Fruit fly (Drosophila melanogaster) whole organism, adult: ENCODE data around the gene CG13907.
A peak's percentile ranks its signal among the peaks of the same experiment; 100 is the strongest.
"Not testable (repeated sequence)": the region's sequence is repeated elsewhere in the genome, so short reads cannot be mapped to it uniquely, and the experiment has no call there.

Experiments used
- CG11617 ChIP-seq: fragments of 200-800 bp; sonication (Bioruptor generic); optimal IDR thresholded peaks from 2 replicates; lab custom pipeline; 2017; ENCODE audit warnings: mild to moderate bottlenecking, missing biosample characterization, missing genetic modification reagents, missing genetic modification characterization
- CG12768 ChIP-seq: fragments of 200-800 bp; sonication (Bioruptor generic); optimal IDR thresholded peaks from 2 replicates; lab custom pipeline; 2017; ENCODE audit warnings: missing biosample characterization, missing genetic modification characterization, mild to moderate bottlenecking, moderate library complexity, missing genetic modification reagents
- CG14711 ChIP-seq: fragments of 200-800 bp; sonication (Bioruptor generic); optimal IDR thresholded peaks from 2 replicates; lab custom pipeline; 2018; ENCODE audit warnings: missing biosample characterization, mild to moderate bottlenecking, missing genetic modification characterization, moderate library complexity
- CG1620 ChIP-seq: fragments of 200-800 bp; sonication (Bioruptor generic); optimal IDR thresholded peaks from 2 replicates; lab custom pipeline; 2016; ENCODE audit warnings: missing biosample characterization, missing genetic modification characterization
- CG33017 ChIP-seq: fragments of 200-800 bp; sonication (Bioruptor generic); optimal IDR thresholded peaks from 2 replicates; lab custom pipeline; 2018; ENCODE audit warnings: missing biosample characterization, mild to moderate bottlenecking, missing genetic modification characterization, moderate library complexity
- CG5204 ChIP-seq: fragments of 200-800 bp; sonication (Bioruptor generic); optimal IDR thresholded peaks from 2 replicates; lab custom pipeline; 2016; ENCODE audit warnings: missing biosample characterization, missing genetic modification characterization
- CG7045 ChIP-seq: fragments of 200-800 bp; sonication (Bioruptor generic); optimal IDR thresholded peaks from 2 replicates; lab custom pipeline; 2017; ENCODE audit warnings: missing biosample characterization, mild to moderate bottlenecking, missing genetic modification characterization
- CG7101 ChIP-seq: fragments of 200-800 bp; sonication (Bioruptor generic); optimal IDR thresholded peaks from 2 replicates; lab custom pipeline; 2018; ENCODE audit warnings: missing biosample characterization, mild to moderate bottlenecking, missing genetic modification characterization, moderate library complexity
- Clk ChIP-seq: fragments of 200-800 bp; sonication (Bioruptor generic); optimal IDR thresholded peaks from 2 replicates; lab custom pipeline; 2017; ENCODE audit warnings: missing biosample characterization, missing genetic modification characterization
- Crg-1 ChIP-seq: fragments of 200-800 bp; sonication (Bioruptor generic); optimal IDR thresholded peaks from 2 replicates; lab custom pipeline; 2016; ENCODE audit warnings: missing biosample characterization, missing genetic modification characterization
- Hr96 ChIP-seq: fragments of 200-800 bp; sonication (Bioruptor generic); optimal IDR thresholded peaks from 2 replicates; lab custom pipeline; 2016; ENCODE audit warnings: missing biosample characterization, missing genetic modification characterization
- Mnt ChIP-seq: fragments of 200-800 bp; sonication (Bioruptor generic); optimal IDR thresholded peaks from 2 replicates; lab custom pipeline; 2016; ENCODE audit warnings: missing biosample characterization, mild to moderate bottlenecking, missing genetic modification characterization
- bab1 ChIP-seq: fragments of 200-800 bp; sonication (Bioruptor generic); optimal IDR thresholded peaks from 3 replicates; lab custom pipeline; 2019; ENCODE audit warnings: missing biosample characterization, mild to moderate bottlenecking, missing genetic modification characterization, moderate library complexity
- cic ChIP-seq: fragments of 200-800 bp; sonication (Bioruptor generic); optimal IDR thresholded peaks from 2 replicates; lab custom pipeline; 2017; ENCODE audit warnings: missing biosample characterization, mild to moderate bottlenecking, missing genetic modification characterization, moderate library complexity
- cnc ChIP-seq, 2 experiments: fragments of >200 bp; optimal IDR thresholded peaks; 2 replicates each; lab custom pipeline; 2017
- kay ChIP-seq: fragments of 200-800 bp; sonication (Bioruptor generic); peaks from one replicate; lab custom pipeline; 2016; ENCODE audit warnings: missing biosample characterization, missing genetic modification characterization, borderline replicate concordance
- ovo ChIP-seq: fragments of 200-800 bp; sonication (Bioruptor generic); optimal IDR thresholded peaks from 2 replicates; lab custom pipeline; 2016; ENCODE audit warnings: missing biosample characterization, missing genetic modification characterization
- pad ChIP-seq: fragments of 200-800 bp; sonication (Bioruptor generic); optimal IDR thresholded peaks from 3 replicates; lab custom pipeline; 2017; ENCODE audit warnings: missing biosample characterization, missing genetic modification characterization, mild to moderate bottlenecking, moderate library complexity, missing genetic modification reagents
- tj ChIP-seq: fragments of 200-800 bp; sonication (Bioruptor generic); optimal IDR thresholded peaks from 3 replicates; lab custom pipeline; 2017; ENCODE audit warnings: missing biosample characterization, mild to moderate bottlenecking, missing genetic modification characterization, moderate library complexity
- toe ChIP-seq: fragments of 200-800 bp; sonication (Bioruptor generic); optimal IDR thresholded peaks from 2 replicates; lab custom pipeline; 2016; ENCODE audit warnings: missing biosample characterization, missing genetic modification characterization

Gene CG13907

dm6 chr3L:868800-869199 is 13.0 kb downstream of the CG13907 start:
- TF ChIP-seq CG1620 (GFP tag; lab: Kevin White, UChicago) (no peak), CG33017 (tag; lab: Kevin White, UChicago) (no peak), ovo (no peak), CG7101 (tag; lab: Kevin White, UChicago) (no peak), Mnt (GFP tag; lab: Kevin White, UChicago) (no peak), Hr96 (no peak), tj (GFP tag; lab: Kevin White, UChicago) (no peak), bab1 (GFP tag; lab: Kevin White, UChicago) (no peak), cic (GFP tag; lab: Kevin White, UChicago) (no peak), CG14711 (tag; lab: Kevin White, UChicago) (no peak), CG5204 (GFP tag; lab: Kevin White, UChicago) (no peak), toe (GFP tag; lab: Kevin White, UChicago) (no peak), CG11617 (GFP tag; lab: Kevin White, UChicago) (no peak), Clk (GFP tag; lab: Kevin White, UChicago) (no peak), pad (GFP tag; lab: Kevin White, UChicago) (no peak), CG12768 (GFP tag; lab: Kevin White, UChicago) (no peak), cnc (optimal IDR thresholded peaks at IDR 0.05; lab: Kevin White, UChicago) (no peak), CG7045 (GFP tag; lab: Kevin White, UChicago) (no peak), kay (GFP tag; lab: Kevin White, UChicago) (no peak)

DNA sequence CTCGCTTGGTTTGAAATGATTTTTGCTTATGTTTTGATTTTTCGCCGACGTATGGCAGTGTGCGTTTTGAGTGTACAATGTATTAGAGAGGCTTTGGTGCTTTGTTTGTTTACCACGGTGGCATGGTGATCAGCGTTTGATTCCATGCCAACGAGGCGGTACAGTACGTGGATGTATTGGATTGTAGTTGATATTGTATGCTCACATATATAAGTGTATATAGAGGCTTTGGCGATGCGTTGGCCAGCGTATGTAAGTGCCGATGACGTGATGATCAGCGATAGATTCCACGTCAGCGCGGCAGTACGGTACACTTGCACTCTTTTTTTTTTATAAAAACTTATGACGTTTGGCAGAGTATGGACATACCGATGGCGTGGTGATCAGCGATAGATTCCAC is 16.7 kb downstream of the CG13907 start, which contains the start of gene CG12502:
Gene CG12502, plus strand, starts transcription at position 301 of the 400 bp plus-strand sequence.
- TF ChIP-seq cnc (optimal IDR thresholded peaks at IDR 0.05; lab: Kevin White, UChicago); cic (GFP tag; lab: Kevin White, UChicago); bab1 (GFP tag; lab: Kevin White, UChicago): not testable (repeated sequence)

dm6 chr3L:857063-858015 is 24.5 kb downstream of the CG13907 start, which contains the start of gene dpr20:
TSS of gene dpr20 (minus strand) at chr3L:857248.
- TF ChIP-seq pad (GFP tag; lab: Kevin White, UChicago): peak; percentile 92
- no peak for TF ChIP-seq tj (GFP tag; lab: Kevin White, UChicago)
- TF ChIP-seq Hr96: peak; percentile 88
- no peak for TF ChIP-seq kay (GFP tag; lab: Kevin White, UChicago)
- TF ChIP-seq CG1620 (GFP tag; lab: Kevin White, UChicago): no peak
- peak; percentile 81 for TF ChIP-seq CG14711 (tag; lab: Kevin White, UChicago)
- TF ChIP-seq CG7101 (tag; lab: Kevin White, UChicago): peak; percentile 85
- no peak for TF ChIP-seq cnc (optimal IDR thresholded peaks at IDR 0.05; lab: Kevin White, UChicago)
- TF ChIP-seq Mnt (GFP tag; lab: Kevin White, UChicago): peak; percentile 8
- TF ChIP-seq bab1 (GFP tag; lab: Kevin White, UChicago): no peak
- no peak for TF ChIP-seq cic (GFP tag; lab: Kevin White, UChicago)
- TF ChIP-seq CG12768 (GFP tag; lab: Kevin White, UChicago): peak; percentile 91
- peak; percentile 87 for TF ChIP-seq CG33017 (tag; lab: Kevin White, UChicago)
- peak; percentile 10 for TF ChIP-seq CG11617 (GFP tag; lab: Kevin White, UChicago)
- TF ChIP-seq toe (GFP tag; lab: Kevin White, UChicago): peak; percentile 93
- peak; percentile 83 for TF ChIP-seq CG7045 (GFP tag; lab: Kevin White, UChicago)
- TF ChIP-seq Crg-1 (GFP tag; lab: Kevin White, UChicago): no peak
- TF ChIP-seq CG5204 (GFP tag; lab: Kevin White, UChicago): peak; percentile 84
- no peak for TF ChIP-seq ovo
- peak; percentile 82 for TF ChIP-seq Clk (GFP tag; lab: Kevin White, UChicago)

dm6 chr3L:852267-852666 is 29.5 kb downstream of the CG13907 start:
- TF ChIP-seq bab1 (GFP tag; lab: Kevin White, UChicago) (no peak), kay (GFP tag; lab: Kevin White, UChicago) (no peak), Crg-1 (GFP tag; lab: Kevin White, UChicago) (no peak), toe (GFP tag; lab: Kevin White, UChicago) (no peak), cnc (optimal IDR thresholded peaks at IDR 0.05; lab: Kevin White, UChicago) (no peak), CG11617 (GFP tag; lab: Kevin White, UChicago) (no peak), cic (GFP tag; lab: Kevin White, UChicago) (no peak), pad (GFP tag; lab: Kevin White, UChicago) (no peak), CG5204 (GFP tag; lab: Kevin White, UChicago) (no peak), tj (GFP tag; lab: Kevin White, UChicago) (no peak), CG7101 (tag; lab: Kevin White, UChicago) (no peak), CG1620 (GFP tag; lab: Kevin White, UChicago) (no peak), Clk (GFP tag; lab: Kevin White, UChicago) (no peak), CG7045 (GFP tag; lab: Kevin White, UChicago) (no peak), CG33017 (tag; lab: Kevin White, UChicago) (no peak), Mnt (GFP tag; lab: Kevin White, UChicago) (no peak), CG12768 (GFP tag; lab: Kevin White, UChicago) (no peak), Hr96 (no peak), CG14711 (tag; lab: Kevin White, UChicago) (no peak), ovo (no peak)

DNA sequence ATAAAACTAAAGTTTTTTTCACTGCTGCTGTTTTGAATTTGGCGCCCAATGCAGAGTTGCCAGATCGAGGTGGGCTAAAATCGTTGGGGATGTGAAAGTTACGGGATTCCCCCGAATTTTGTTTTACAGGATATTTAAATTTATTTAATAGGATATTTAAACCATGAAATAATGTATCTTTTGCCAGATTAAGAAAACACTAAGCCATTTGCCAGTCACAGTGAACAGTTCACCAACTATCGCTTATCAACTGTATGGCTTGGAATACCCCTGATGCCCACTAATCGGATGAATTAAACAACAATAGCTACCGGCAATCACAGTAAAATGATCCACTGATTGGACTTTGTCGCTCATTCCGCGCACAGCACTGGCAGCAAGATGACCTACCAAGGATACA is 30.8 kb downstream of the CG13907 start, which contains the start of gene Dci:
Gene Dci, plus strand, starts transcription at position 286 of the 400 bp plus-strand sequence.
- TF ChIP-seq kay (GFP tag; lab: Kevin White, UChicago) (peak; percentile 77), CG1620 (GFP tag; lab: Kevin White, UChicago) (peak; percentile 73), Mnt (GFP tag; lab: Kevin White, UChicago) (peak; percentile 48), cic (GFP tag; lab: Kevin White, UChicago) (no peak), toe (GFP tag; lab: Kevin White, UChicago) (peak; percentile 92), CG7045 (GFP tag; lab: Kevin White, UChicago) (no peak), CG5204 (GFP tag; lab: Kevin White, UChicago) (peak; percentile 74), ovo (peak; percentile 52), CG12768 (GFP tag; lab: Kevin White, UChicago) (peak; percentile 56), cnc (optimal IDR thresholded peaks at IDR 0.05; lab: Kevin White, UChicago) (no peak), pad (GFP tag; lab: Kevin White, UChicago) (peak; percentile 14), CG11617 (GFP tag; lab: Kevin White, UChicago) (peak; percentile 49), Hr96 (peak; percentile 78), CG14711 (tag; lab: Kevin White, UChicago) (peak; percentile 71), tj (GFP tag; lab: Kevin White, UChicago) (peak; percentile 31), CG7101 (tag; lab: Kevin White, UChicago) (peak; percentile 38), Clk (GFP tag; lab: Kevin White, UChicago) (no peak), bab1 (GFP tag; lab: Kevin White, UChicago) (peak; percentile 65), CG33017 (tag; lab: Kevin White, UChicago) (peak; percentile 13), Crg-1 (GFP tag; lab: Kevin White, UChicago) (peak; percentile 24)
